Worm (Caenorhabditis elegans): ENCODE data around the gene cpz-2.
A peak's percentile ranks its signal among the peaks of the same experiment; 100 is the strongest.

- no peak for TF ChIP-seq snpc-4 (tag; optimal IDR thresholded peaks at IDR 0.05)
- no peak for TF ChIP-seq lin-39 (tag; optimal IDR thresholded peaks at IDR 0.05)
- TF ChIP-seq ceh-82 (tag; optimal IDR thresholded peaks at IDR 0.05): no peak
- no peak for TF ChIP-seq ZK546.5 (tag; optimal IDR thresholded peaks at IDR 0.05)
- TF ChIP-seq unc-39 (tag; optimal IDR thresholded peaks at IDR 0.05): no peak
- no peak for TF ChIP-seq ztf-1 (GFP tag; conservative IDR thresholded peaks at IDR 0.05)
- peak in 1 of 2 experiments; percentile 2 for TF ChIP-seq lsy-2 (tag; optimal IDR thresholded peaks at IDR 0.05)
Measured at ce11 chrV:13389454-13389853, 8.5 kb downstream of the cpz-2 start.

Data from whole organism, L2 larva.